Worm (Caenorhabditis elegans): ENCODE measurements around the gene Y41D4B.17.

The Y41D4B.17 gene

DNA sequence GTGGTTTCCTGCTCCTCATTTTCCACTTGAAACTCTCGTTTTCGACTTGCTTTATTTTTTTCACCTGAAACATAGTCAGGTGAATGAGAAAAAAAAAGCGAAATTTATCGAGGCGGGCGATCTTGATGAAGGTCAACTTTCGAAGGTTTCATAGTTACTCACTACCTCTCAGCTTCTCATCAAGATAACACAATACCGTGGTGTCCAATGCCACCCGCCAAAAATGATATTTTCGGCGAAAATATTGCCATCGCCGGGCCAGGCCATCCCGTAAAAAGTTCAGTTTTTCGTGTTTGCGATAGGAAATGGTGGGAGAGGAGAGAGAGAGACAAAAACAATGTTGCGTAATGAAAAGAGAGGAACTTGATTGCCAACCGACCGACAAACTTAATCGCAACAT lies 12.8 kb upstream of the Y41D4B.17 start:
- TF ChIP-seq nhr-23 (tag; optimal IDR thresholded peaks at IDR 0.05) (no peak), nhr-25 (tag; optimal IDR thresholded peaks at IDR 0.05) (peak; percentile 64), blmp-1 (tag; optimal IDR thresholded peaks at IDR 0.05; ENCODE audit: insufficient read depth) (peak; percentile 88), ceh-16 (tag; optimal IDR thresholded peaks at IDR 0.05) (peak; percentile 63)

DNA sequence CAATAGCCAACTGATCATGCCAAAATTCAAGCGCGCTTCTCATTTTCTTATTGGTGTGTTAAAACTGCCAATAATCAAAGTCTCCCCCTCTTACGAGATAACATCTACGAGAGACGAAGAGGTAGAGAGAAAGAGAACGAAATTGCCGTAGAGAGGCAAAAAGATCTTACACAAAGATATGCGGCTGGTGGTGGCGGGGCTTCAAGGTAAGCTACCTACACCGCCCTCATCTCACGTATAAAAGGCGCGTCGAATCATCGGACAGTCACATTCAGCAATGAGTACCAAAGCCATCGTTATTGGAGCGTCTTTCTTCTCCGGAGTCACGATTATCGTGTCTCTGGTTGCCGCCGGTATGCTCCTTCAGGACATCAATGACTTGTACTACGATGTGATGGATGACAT lies 11.4 kb upstream of the Y41D4B.17 start, which contains the start of gene col-107:
Gene col-107 (plus strand): TSS at position 265 of the 405 bp plus-strand sequence.
- TF ChIP-seq lsy-2 (tag; optimal IDR thresholded peaks at IDR 0.05) = no peak
- TF ChIP-seq F13H6.1 (tag; optimal IDR thresholded peaks at IDR 0.05) = no peak
- TF ChIP-seq ama-1 (optimal IDR thresholded peaks at IDR 0.05) = peak; percentile 89
- TF ChIP-seq unc-39 (tag; optimal IDR thresholded peaks at IDR 0.05) = no peak
- TF ChIP-seq sem-4 (tag; optimal IDR thresholded peaks at IDR 0.05) = no peak
- peak; percentile 67 for TF ChIP-seq nhr-25 (tag; optimal IDR thresholded peaks at IDR 0.05)
- TF ChIP-seq nhr-12 (tag; optimal IDR thresholded peaks at IDR 0.05) = no peak
- TF ChIP-seq ceh-16 (tag; optimal IDR thresholded peaks at IDR 0.05) = peak; percentile 50
- no peak for TF ChIP-seq ztf-11 (tag; optimal IDR thresholded peaks at IDR 0.05)
- peak; percentile 12 for TF ChIP-seq blmp-1 (tag; optimal IDR thresholded peaks at IDR 0.05; ENCODE audit: insufficient read depth)

DNA sequence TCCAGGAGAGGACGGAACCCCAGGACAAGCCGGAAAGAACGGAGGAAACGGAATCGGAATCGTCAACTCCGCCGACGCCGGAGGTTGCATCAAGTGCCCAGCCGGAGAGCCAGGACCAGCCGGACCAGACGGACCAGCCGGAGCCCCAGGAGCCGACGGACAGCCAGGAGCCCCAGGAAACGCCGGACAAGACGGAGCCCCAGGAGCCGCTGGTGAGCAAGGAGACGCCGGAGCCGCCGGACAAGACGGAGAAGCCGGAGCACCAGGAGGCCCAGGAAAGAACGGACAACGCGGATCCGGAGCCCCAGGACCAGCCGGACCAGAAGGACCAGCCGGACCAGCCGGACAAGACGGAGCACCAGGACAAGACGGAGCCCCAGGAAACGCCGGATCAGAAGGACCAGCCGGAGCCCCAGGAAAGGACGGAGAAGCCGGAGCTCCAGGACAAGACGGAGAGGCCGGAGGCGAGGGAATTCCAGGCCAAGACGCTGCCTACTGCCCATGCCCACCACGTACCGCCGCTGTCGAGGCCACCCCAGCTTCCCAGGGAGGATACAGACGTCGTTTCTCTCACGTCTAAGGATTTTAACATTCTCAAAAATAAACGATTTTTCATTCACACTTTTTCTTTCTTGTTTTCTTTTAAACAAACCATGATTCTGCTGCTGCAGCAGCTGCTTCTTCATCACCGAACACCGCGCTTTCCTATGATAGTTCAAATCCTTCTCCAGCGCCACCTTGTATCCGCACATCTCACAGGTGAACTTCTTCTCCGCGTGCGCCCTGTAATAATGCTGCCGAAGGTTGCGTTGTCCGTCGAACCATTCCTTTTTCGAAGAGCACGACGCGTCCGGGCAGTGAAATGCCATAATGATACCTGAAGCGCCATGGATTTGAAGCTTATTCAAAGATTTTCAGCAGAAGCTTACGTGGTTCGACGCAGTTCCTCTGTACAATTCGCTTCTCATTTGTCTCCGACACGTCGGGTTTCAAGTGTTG lies 10.5 kb upstream of the Y41D4B.17 start:
- TF ChIP-seq nhr-129 (tag; optimal IDR thresholded peaks at IDR 0.05) (no peak), nhr-23 (tag; optimal IDR thresholded peaks at IDR 0.05) (no peak), nhr-77 (tag; optimal IDR thresholded peaks at IDR 0.05) (no peak), lin-11 (tag; optimal IDR thresholded peaks at IDR 0.05) (no peak), ZK546.5 (tag; optimal IDR thresholded peaks at IDR 0.05) (no peak), unc-62 (GFP tag; optimal IDR thresholded peaks at IDR 0.05) (no peak), ceh-82 (tag; optimal IDR thresholded peaks at IDR 0.05) (no peak), F13H6.1 (tag; optimal IDR thresholded peaks at IDR 0.05) (peak; percentile 4), lin-39 (tag; optimal IDR thresholded peaks at IDR 0.05) (no peak), lsy-2 (tag; optimal IDR thresholded peaks at IDR 0.05) (no peak), aly-2 (tag; optimal IDR thresholded peaks at IDR 0.05) (no peak), nhr-10 (tag; optimal IDR thresholded peaks at IDR 0.05) (no peak), nhr-21 (tag; optimal IDR thresholded peaks at IDR 0.05) (no peak), nhr-25 (tag; optimal IDR thresholded peaks at IDR 0.05) (peak; percentile 71), ama-1 (optimal IDR thresholded peaks at IDR 0.05) (peak; percentile 75)

DNA sequence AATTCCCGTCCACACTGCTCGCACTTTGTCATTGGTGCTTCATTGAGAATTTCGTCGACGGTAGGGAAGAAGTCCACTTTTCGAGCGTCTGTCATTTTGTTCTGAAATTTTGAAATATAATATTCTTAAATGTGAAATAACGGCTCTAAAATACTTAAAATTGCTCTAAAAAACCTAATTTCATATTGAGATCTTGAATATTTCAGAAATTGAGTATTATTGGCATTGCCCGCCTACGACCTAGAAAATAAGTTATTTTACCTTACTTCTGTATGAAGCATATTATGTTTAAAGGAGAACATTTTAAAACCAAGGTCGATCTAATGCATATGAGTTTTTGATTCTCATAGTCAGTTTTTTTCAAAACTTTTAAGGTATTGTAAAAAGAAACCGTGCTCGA lies 9.8 kb upstream of the Y41D4B.17 start, which contains the start of gene C34H4.5:
Gene C34H4.5 (minus strand): TSS at position 101 of the 400 bp plus-strand sequence.
- TF ChIP-seq alr-1 (tag; optimal IDR thresholded peaks at IDR 0.05) = no peak

DNA sequence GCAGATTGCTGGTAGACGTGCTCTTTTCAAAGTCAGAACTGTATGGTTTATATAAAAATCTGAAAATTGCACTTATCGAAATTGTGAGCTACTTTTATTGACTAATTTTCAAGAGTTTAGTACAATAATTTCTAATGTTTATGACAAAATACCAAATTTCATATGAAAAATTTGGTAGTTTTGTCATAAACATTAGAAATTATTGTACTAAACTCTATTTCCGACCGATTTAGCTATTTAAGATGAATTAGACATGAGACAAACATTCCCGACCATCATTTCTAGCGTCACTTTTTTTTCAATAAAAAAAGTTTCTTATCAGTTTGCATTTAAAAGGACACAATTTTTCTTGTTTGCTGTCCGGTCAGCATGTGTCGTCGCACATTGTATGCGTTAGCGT lies 9.3 kb upstream of the Y41D4B.17 start, which contains the start of gene tag-244:
Gene tag-244 (plus strand): TSS at position 301 of the 400 bp plus-strand sequence.
- no peak for TF ChIP-seq sma-3 (GFP tag; optimal IDR thresholded peaks at IDR 0.05)
- TF ChIP-seq nhr-11 (tag; optimal IDR thresholded peaks at IDR 0.05) = no peak
- TF ChIP-seq fos-1 (tag; optimal IDR thresholded peaks at IDR 0.05) = peak; percentile 30
- no peak for TF ChIP-seq sem-4 (tag; optimal IDR thresholded peaks at IDR 0.05)
- no peak for TF ChIP-seq mdl-1 (tag; optimal IDR thresholded peaks at IDR 0.05)
- TF ChIP-seq nhr-25 (tag; optimal IDR thresholded peaks at IDR 0.05) = no peak

DNA sequence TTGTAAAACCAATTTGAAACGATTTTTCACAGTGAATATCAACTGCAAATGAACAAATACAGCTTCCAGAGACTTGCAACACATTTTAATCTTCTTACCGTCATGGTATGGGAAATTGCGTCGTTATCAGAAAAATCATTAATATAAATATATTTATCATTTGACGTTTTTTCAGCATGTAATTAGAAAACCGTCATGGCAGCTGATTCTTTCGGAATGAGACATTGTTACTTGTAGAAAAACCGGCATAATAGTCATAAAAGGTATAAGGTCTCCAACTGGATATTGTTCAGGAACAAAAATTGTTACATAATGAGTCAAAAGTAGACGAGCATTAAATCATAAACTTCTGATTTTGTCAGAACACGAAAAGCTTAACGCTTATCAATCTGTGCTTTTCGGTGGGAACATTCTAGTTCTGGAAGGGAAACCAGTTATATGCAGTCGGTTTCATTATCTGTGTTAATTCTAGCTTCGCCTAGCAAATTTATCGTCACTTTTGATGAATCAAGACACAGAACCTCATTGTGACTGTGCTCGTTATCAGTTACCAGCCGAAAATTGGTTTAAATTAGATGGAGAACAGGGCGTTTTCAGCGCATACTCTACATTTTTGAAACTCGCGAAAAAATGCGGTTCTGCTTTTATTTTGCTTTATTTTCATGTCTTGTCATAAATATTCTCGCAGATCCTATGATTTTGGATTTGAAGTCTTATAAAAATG lies 6.5 kb upstream of the Y41D4B.17 start, which contains the start of gene C34H4.2:
Gene C34H4.2 (plus strand): TSS at position 558 of the 724 bp plus-strand sequence.
- TF ChIP-seq fos-1 (tag; optimal IDR thresholded peaks at IDR 0.05) (peak; percentile 66), nhr-237 (tag; optimal IDR thresholded peaks at IDR 0.05) (no peak)

Data from whole organism, L2 larva.